Fruit fly (Drosophila melanogaster) whole organism, prepupa: ENCODE data around the gene zye.

Source experiments
- CG10631 ChIP-seq: fragments of 200-800 bp; sonication (Bioruptor generic); optimal IDR thresholded peaks from 2 replicates; lab custom pipeline; 2016; ENCODE audit warnings: missing biosample characterization, missing genetic modification characterization
- CG10669 ChIP-seq: fragments of 200-800 bp; sonication (Bioruptor generic); optimal IDR thresholded peaks from 3 replicates; lab custom pipeline; 2018; ENCODE audit warnings: missing biosample characterization, mild to moderate bottlenecking, missing genetic modification characterization, moderate library complexity
- CG11762 ChIP-seq: fragments of 200-800 bp; sonication (Bioruptor generic); optimal IDR thresholded peaks from 3 replicates; lab custom pipeline; 2016; ENCODE audit warnings: missing biosample characterization, missing genetic modification characterization; ENCODE audit not compliant: insufficient read depth
- CG15336 ChIP-seq: fragments of 200-800 bp; sonication (Bioruptor generic); IDR thresholded peaks from 2 replicates; pipeline ENCODE4 v1.3.6; 2022; ENCODE audit warnings: missing biosample characterization, missing genetic modification characterization
- CG3032 ChIP-seq: fragments of 200-800 bp; optimal IDR thresholded peaks from 2 replicates; lab custom pipeline; 2019; ENCODE audit warnings: missing biosample characterization, mild to moderate bottlenecking, missing genetic modification characterization, moderate library complexity
- CG31627 ChIP-seq: fragments of 200-800 bp; sonication (Bioruptor generic); optimal IDR thresholded peaks from 3 replicates; lab custom pipeline; 2016; ENCODE audit warnings: missing biosample characterization, missing genetic modification characterization
- CG32006 ChIP-seq: fragments of 200-800 bp; sonication (Bioruptor generic); optimal IDR thresholded peaks from 3 replicates; lab custom pipeline; 2017; ENCODE audit warnings: missing biosample characterization, mild to moderate bottlenecking, missing genetic modification characterization
- CG34406 ChIP-seq: fragments of 200-800 bp; sonication (Bioruptor generic); optimal IDR thresholded peaks from 3 replicates; lab custom pipeline; 2016; ENCODE audit warnings: missing biosample characterization, missing genetic modification characterization
- CG3919 ChIP-seq: fragments of 200-800 bp; sonication (Bioruptor generic); optimal IDR thresholded peaks from 3 replicates; lab custom pipeline; 2016; ENCODE audit warnings: missing biosample characterization, missing genetic modification characterization
- CG6163 ChIP-seq: fragments of 200-800 bp; sonication (Bioruptor generic); IDR thresholded peaks from 3 replicates; pipeline ENCODE4 v1.3.6; 2022; ENCODE audit warnings: missing biosample characterization, missing genetic modification characterization
- CG6792 ChIP-seq: fragments of 200-800 bp; sonication (Bioruptor generic); optimal IDR thresholded peaks from 3 replicates; lab custom pipeline; 2016; ENCODE audit warnings: missing biosample characterization, missing genetic modification characterization
- CG8119 ChIP-seq: fragments of 200-800 bp; sonication (Bioruptor generic); IDR thresholded peaks from 3 replicates; pipeline ENCODE4 v1.3.6; 2022; ENCODE audit warnings: missing biosample characterization, missing genetic modification characterization
- CG8632 ChIP-seq: fragments of 200-800 bp; sonication (Bioruptor generic); optimal IDR thresholded peaks from 3 replicates; lab custom pipeline; 2016; ENCODE audit warnings: missing biosample characterization, missing genetic modification characterization
- CG9139 ChIP-seq: fragments of 200-800 bp; sonication (Bioruptor generic); optimal IDR thresholded peaks from 3 replicates; lab custom pipeline; 2017; ENCODE audit warnings: missing biosample characterization, mild to moderate bottlenecking, missing genetic modification characterization
- Eip78C ChIP-seq: fragments of 200-800 bp; sonication (Bioruptor generic); peaks from one replicate; lab custom pipeline; 2016; ENCODE audit warnings: missing biosample characterization, missing genetic modification characterization
- Eip93F ChIP-seq: fragments of 200-800 bp; sonication (Bioruptor generic); optimal IDR thresholded peaks from 2 replicates; lab custom pipeline; 2016; ENCODE audit warnings: missing biosample characterization, mild to moderate bottlenecking, missing genetic modification characterization
- Ets21C ChIP-seq: fragments of 200-800 bp; sonication (Bioruptor generic); optimal IDR thresholded peaks from 3 replicates; lab custom pipeline; 2016; ENCODE audit warnings: missing biosample characterization, missing genetic modification characterization
- Ets96B ChIP-seq: fragments of 200-800 bp; optimal IDR thresholded peaks from 2 replicates; lab custom pipeline; 2019; ENCODE audit warnings: missing biosample characterization, mild to moderate bottlenecking, missing genetic modification characterization, moderate library complexity
- Hr38 ChIP-seq: sonication (Bioruptor generic); optimal IDR thresholded peaks from 2 replicates; lab custom pipeline; 2016; ENCODE audit warnings: missing biosample characterization, missing genetic modification characterization
- Hr4 ChIP-seq: fragments of 200-800 bp; sonication (Bioruptor generic); optimal IDR thresholded peaks from 3 replicates; lab custom pipeline; 2016; ENCODE audit warnings: missing biosample characterization, missing genetic modification characterization
- Lpt ChIP-seq: fragments of 200-800 bp; sonication (Bioruptor generic); optimal IDR thresholded peaks from 3 replicates; lab custom pipeline; 2016; ENCODE audit warnings: missing biosample characterization, missing genetic modification characterization
- OdsH ChIP-seq: fragments of 200-800 bp; sonication (Bioruptor generic); optimal IDR thresholded peaks from 3 replicates; lab custom pipeline; 2016; ENCODE audit warnings: missing biosample characterization, missing genetic modification characterization
- Sox14 ChIP-seq: fragments of 200-800 bp; sonication (Bioruptor generic); optimal IDR thresholded peaks from 3 replicates; lab custom pipeline; 2016; ENCODE audit warnings: missing biosample characterization, missing genetic modification characterization
- achi ChIP-seq: fragments of 200-800 bp; sonication (Bioruptor generic); optimal IDR thresholded peaks from 3 replicates; lab custom pipeline; 2016; ENCODE audit warnings: missing biosample characterization, missing genetic modification characterization
- acj6 ChIP-seq: fragments of 200-800 bp; sonication (Bioruptor generic); optimal IDR thresholded peaks from 3 replicates; lab custom pipeline; 2016; ENCODE audit warnings: missing biosample characterization, missing genetic modification characterization
- cyc ChIP-seq: fragments of 200-800 bp; sonication (Bioruptor generic); optimal IDR thresholded peaks from 3 replicates; lab custom pipeline; 2016; ENCODE audit warnings: missing biosample characterization, missing genetic modification characterization
- dac ChIP-seq: fragments of 200-800 bp; sonication (Bioruptor generic); optimal IDR thresholded peaks from 2 replicates; lab custom pipeline; 2017; ENCODE audit warnings: missing biosample characterization, mild to moderate bottlenecking, missing genetic modification characterization
- dsx ChIP-seq: fragments of 200-800 bp; optimal IDR thresholded peaks from 3 replicates; lab custom pipeline; 2019; ENCODE audit warnings: missing biosample characterization, mild to moderate bottlenecking, missing genetic modification characterization, moderate library complexity; ENCODE audit not compliant: poor library complexity, severe bottlenecking
- eg ChIP-seq: fragments of 200-800 bp; sonication (Bioruptor generic); IDR thresholded peaks from 3 replicates; pipeline ENCODE4 v1.3.6; 2022; ENCODE audit warnings: missing biosample characterization, missing genetic modification characterization
- esn ChIP-seq: fragments of 200-800 bp; sonication (Bioruptor generic); optimal IDR thresholded peaks from 2 replicates; lab custom pipeline; 2016; ENCODE audit warnings: missing biosample characterization, mild to moderate bottlenecking, missing genetic modification characterization, moderate library complexity
- fd59A ChIP-seq: fragments of 200-800 bp; sonication (Bioruptor generic); optimal IDR thresholded peaks from 2 replicates; lab custom pipeline; 2017; ENCODE audit warnings: missing biosample characterization, mild to moderate bottlenecking, missing genetic modification characterization, missing genetic modification reagents
- fd85E ChIP-seq: fragments of 200-800 bp; sonication (Bioruptor generic); optimal IDR thresholded peaks from 3 replicates; lab custom pipeline; 2016; ENCODE audit warnings: missing biosample characterization, missing genetic modification characterization
- fkh ChIP-seq: fragments of 200-800 bp; sonication (Bioruptor generic); optimal IDR thresholded peaks from 3 replicates; lab custom pipeline; 2017; ENCODE audit warnings: missing biosample characterization, mild to moderate bottlenecking, missing genetic modification characterization, moderate library complexity
- net ChIP-seq: fragments of 200-800 bp; sonication (Bioruptor generic); optimal IDR thresholded peaks from 3 replicates; lab custom pipeline; 2016; ENCODE audit warnings: missing biosample characterization, missing genetic modification characterization
- pdm3 ChIP-seq: fragments of 200-800 bp; sonication (Bioruptor generic); optimal IDR thresholded peaks from 3 replicates; lab custom pipeline; 2016; ENCODE audit warnings: missing biosample characterization, missing genetic modification characterization
- salr ChIP-seq, 2 experiments: fragments of 200-800 bp; sonication (Bioruptor generic); optimal IDR thresholded peaks; 3 replicates each; lab custom pipeline; 2016 to 2018; ENCODE audit warnings: missing biosample characterization in 2 of 2, missing genetic modification characterization in 2 of 2, mild to moderate bottlenecking in 1 of 2
- svp ChIP-seq: fragments of 200-800 bp; sonication (Bioruptor generic); peaks from one replicate; lab custom pipeline; 2016; ENCODE audit warnings: missing biosample characterization, missing genetic modification characterization
- vri ChIP-seq: fragments of 200-800 bp; sonication (Bioruptor generic); optimal IDR thresholded peaks from 3 replicates; lab custom pipeline; 2016; ENCODE audit warnings: missing biosample characterization, mild to moderate bottlenecking, missing genetic modification characterization

Gene zye

DNA sequence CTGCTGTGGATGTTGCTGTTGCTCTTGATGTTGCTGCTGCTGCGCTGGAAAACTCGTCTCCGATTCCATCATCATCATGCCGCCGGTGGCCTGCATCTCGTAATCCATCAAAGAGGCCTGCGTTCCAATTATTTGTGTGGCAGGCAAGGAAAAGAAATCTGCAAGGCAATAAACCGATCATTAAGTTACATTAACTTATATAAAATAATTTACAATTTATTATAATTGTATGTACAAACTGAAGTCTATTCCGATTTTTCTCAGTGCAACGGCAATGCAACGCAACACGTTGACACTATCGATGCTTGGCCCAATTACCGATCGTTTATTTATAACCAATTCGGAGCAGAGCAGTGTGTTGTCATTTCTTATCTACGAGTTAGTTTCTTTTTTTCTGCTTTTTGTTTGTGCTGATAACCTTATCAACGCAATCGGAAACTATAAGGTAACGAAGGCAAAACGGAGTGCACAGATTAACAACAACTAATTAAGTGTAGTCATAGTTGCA is 57.6 kb downstream of the zye start (continued):
- TF ChIP-seq net (GFP tag; lab: Kevin White, UChicago) = peak; percentile 47
- no peak for TF ChIP-seq achi (GFP tag; lab: Kevin White, UChicago)
- no peak for TF ChIP-seq CG9139 (GFP tag; lab: Kevin White, UChicago)
- peak; percentile 8 for TF ChIP-seq acj6 (GFP tag; lab: Kevin White, UChicago)
- TF ChIP-seq Eip93F (GFP tag; lab: Kevin White, UChicago) = no peak
- TF ChIP-seq OdsH (GFP tag; lab: Kevin White, UChicago) = peak; percentile 39
- peak; percentile 49; the same call in 2 of the 3 replicates for TF ChIP-seq CG8119 (GFP tag; lab: Robert Waterston, UW)
- TF ChIP-seq CG8632 (GFP tag; lab: Kevin White, UChicago) = peak; percentile 24
- peak; percentile 82 for TF ChIP-seq eg (GFP tag; lab: Robert Waterston, UW)
- peak; percentile 12 for TF ChIP-seq dac (GFP tag; lab: Kevin White, UChicago)
- peak; percentile 9 for TF ChIP-seq CG6792 (GFP tag; lab: Kevin White, UChicago)

DNA sequence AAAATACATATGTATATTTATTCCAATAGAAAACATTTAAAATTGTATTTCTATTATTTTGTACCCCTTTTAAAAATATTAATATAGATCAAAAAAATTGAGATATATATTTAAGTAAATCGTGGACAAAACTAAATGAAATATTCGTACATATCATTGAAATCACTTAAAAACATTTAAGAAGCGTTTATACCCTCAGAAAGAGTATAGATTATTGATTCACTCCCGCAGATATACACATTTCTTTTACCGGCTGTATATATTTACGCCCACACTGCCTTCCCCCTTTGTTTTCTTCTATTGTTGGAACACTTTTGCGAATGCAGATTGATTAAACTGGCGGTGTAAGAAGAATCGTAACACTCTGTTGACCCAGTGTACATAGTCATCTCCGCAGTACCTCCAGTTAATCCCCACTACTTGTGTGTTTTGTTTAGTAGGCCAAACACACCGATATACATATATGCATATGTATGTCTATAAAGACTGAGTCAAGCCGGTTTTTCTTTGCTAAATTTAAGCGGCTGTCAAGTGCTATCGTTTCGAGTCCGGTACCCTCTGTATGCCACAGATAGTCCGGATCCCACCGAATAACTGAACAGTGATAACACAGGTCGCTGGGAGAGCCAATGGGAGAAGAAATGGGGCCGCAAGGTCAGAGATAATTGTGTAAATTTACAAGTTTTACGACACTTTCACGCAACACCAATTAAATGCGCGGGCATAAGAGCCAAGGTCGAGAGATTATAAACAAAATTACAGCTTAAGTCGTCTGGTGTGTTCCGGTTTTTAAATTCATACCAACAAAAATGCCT is 58.3 kb downstream of the zye start:
- peak; percentile 23 for TF ChIP-seq Lpt (GFP tag; lab: Kevin White, UChicago)
- no peak for TF ChIP-seq Ets21C (GFP tag; lab: Kevin White, UChicago)
- peak; percentile 65 for TF ChIP-seq CG15336 (GFP tag; lab: Robert Waterston, UW)
- TF ChIP-seq CG31627 (GFP tag; lab: Kevin White, UChicago) = no peak
- TF ChIP-seq Ets96B = no peak
- peak; percentile 34 for TF ChIP-seq Hr4 (GFP tag; lab: Kevin White, UChicago)
- TF ChIP-seq CG6792 (GFP tag; lab: Kevin White, UChicago) = no peak
- TF ChIP-seq salr (GFP tag; optimal IDR thresholded peaks at IDR 0.05; lab: Kevin White, UChicago) = no peak
- TF ChIP-seq CG3919 (GFP tag; lab: Kevin White, UChicago) = peak; percentile 35
- TF ChIP-seq CG32006 (GFP tag; lab: Kevin White, UChicago) = peak; percentile 22
- TF ChIP-seq net (GFP tag; lab: Kevin White, UChicago) = peak; percentile 8
- TF ChIP-seq CG34406 (GFP tag; lab: Kevin White, UChicago) = peak; percentile 5
- no peak for TF ChIP-seq fd85E
- TF ChIP-seq eg (GFP tag; lab: Robert Waterston, UW) = peak; percentile 35; the same call in 1 of the 3 replicates
- peak; percentile 18 for TF ChIP-seq pdm3
- no peak for TF ChIP-seq CG9139 (GFP tag; lab: Kevin White, UChicago)
- TF ChIP-seq svp (GFP tag; lab: Kevin White, UChicago) = peak; percentile 98
- peak; percentile 49 for TF ChIP-seq CG3032 (tag; lab: Kevin White, UChicago)
- TF ChIP-seq CG6163 (GFP tag; lab: Robert Waterston, UW) = 0 out of 3 replicates have a peak, but pooled peaks have one; percentile 31
- TF ChIP-seq CG10631 = peak; percentile 12
- no peak for TF ChIP-seq Hr38 (GFP tag; lab: Kevin White, UChicago)
- TF ChIP-seq CG11762 (GFP tag; lab: Kevin White, UChicago) = peak; percentile 0
- no peak for TF ChIP-seq cyc (GFP tag; lab: Kevin White, UChicago)
- TF ChIP-seq fkh (GFP tag; lab: Kevin White, UChicago) = peak; percentile 96
- TF ChIP-seq fd59A (GFP tag; lab: Kevin White, UChicago) = no peak
- TF ChIP-seq acj6 (GFP tag; lab: Kevin White, UChicago) = peak; percentile 38
- peak; percentile 16 for TF ChIP-seq CG10669 (GFP tag; lab: Kevin White, UChicago)
- peak; percentile 1 for TF ChIP-seq OdsH (GFP tag; lab: Kevin White, UChicago)
- peak; percentile 10 for TF ChIP-seq esn (GFP tag; lab: Kevin White, UChicago)
- peak; percentile 24 for TF ChIP-seq achi (GFP tag; lab: Kevin White, UChicago)
- TF ChIP-seq CG8119 (GFP tag; lab: Robert Waterston, UW) = peak; percentile 34; the same call in 2 of the 3 replicates
- peak; percentile 25 for TF ChIP-seq Sox14 (GFP tag; lab: Kevin White, UChicago)
- peak; percentile 5 for TF ChIP-seq dsx (GFP tag; lab: Kevin White, UChicago)
- TF ChIP-seq vri = no peak
- TF ChIP-seq Eip78C = peak; percentile 75
